Fruit fly (Drosophila melanogaster): Measurements from ENCODE around the gene CG32683.

Gene CG32683

dm6 chrX:10362557-10363366, 91.9 kb downstream of the CG32683 start (continued):
- TF ChIP-seq CG12744 (GFP tag; optimal IDR thresholded peaks at IDR 0.05) (no peak), dmrt99B (tag; optimal IDR thresholded peaks at IDR 0.05) (peak; percentile 43), stc (GFP tag; IDR thresholded peaks at IDR 0.05) (no peak), CG5245 (GFP tag; optimal IDR thresholded peaks at IDR 0.05) (no peak), z (GFP tag; IDR thresholded peaks at IDR 0.05) (no peak), esg (GFP tag; conservative IDR thresholded peaks at IDR 0.05) (no peak), seq (GFP tag; IDR thresholded peaks at IDR 0.05) (no peak), vnd (GFP tag; IDR thresholded peaks at IDR 0.05; ENCODE audit: partially characterized antibody) (no peak), Fer3 (tag; optimal IDR thresholded peaks at IDR 0.05) (no peak), Scr (GFP tag; IDR thresholded peaks at IDR 0.05; ENCODE audit: partially characterized antibody) (no peak), kah (GFP tag; optimal IDR thresholded peaks at IDR 0.05) (no peak), oc (tag; optimal IDR thresholded peaks at IDR 0.05) (no peak), scrt (GFP tag; optimal IDR thresholded peaks at IDR 0.05) (no peak), cg (GFP tag; optimal IDR thresholded peaks at IDR 0.05) (no peak), croc (GFP tag; conservative IDR thresholded peaks at IDR 0.05) (no peak), klu (GFP tag; IDR thresholded peaks at IDR 0.05) (no peak), HLH3B (GFP tag; IDR thresholded peaks at IDR 0.05) (no peak), wdn (GFP tag; IDR thresholded peaks at IDR 0.05) (no peak), al (GFP tag; IDR thresholded peaks at IDR 0.05) (no peak), chm (GFP tag; IDR thresholded peaks at IDR 0.05) (no peak), Gsc (GFP tag; IDR thresholded peaks at IDR 0.05) (no peak), emc (GFP tag; optimal IDR thresholded peaks at IDR 0.05) (no peak), nmo (GFP tag; optimal IDR thresholded peaks at IDR 0.05) (peak; percentile 52), CG2712 (tag; optimal IDR thresholded peaks at IDR 0.05) (peak; percentile 3), Med (GFP tag) (peak; percentile 78), sug (tag; optimal IDR thresholded peaks at IDR 0.05) (no peak), CG14860 (GFP tag; IDR thresholded peaks at IDR 0.05; ENCODE audit: partially characterized antibody) (no peak), Mes4 (GFP tag; optimal IDR thresholded peaks at IDR 0.05) (no peak), Doc3 (GFP tag; IDR thresholded peaks at IDR 0.05; ENCODE audit: partially characterized antibody) (no peak), h (optimal IDR thresholded peaks at IDR 0.05) (no peak), CG15073 (GFP tag; optimal IDR thresholded peaks at IDR 0.05) (no peak), gem (tag; optimal IDR thresholded peaks at IDR 0.05) (peak; percentile 44), ash1 (GFP tag; optimal IDR thresholded peaks at IDR 0.05) (no peak), ttk (GFP tag; IDR thresholded peaks at IDR 0.05) (no peak), br (optimal IDR thresholded peaks at IDR 0.05) (no peak), Ets97D (GFP tag; optimal IDR thresholded peaks at IDR 0.05) (no peak), Max (GFP tag; optimal IDR thresholded peaks at IDR 0.05) (no peak), zen2 (GFP tag; IDR thresholded peaks at IDR 0.05; ENCODE audit: partially characterized antibody) (no peak), lilli (GFP tag; optimal IDR thresholded peaks at IDR 0.05) (peak; percentile 26), Antp (GFP tag; optimal IDR thresholded peaks at IDR 0.05) (no peak), ase (GFP tag; IDR thresholded peaks at IDR 0.05) (no peak), CG17385 (GFP tag; optimal IDR thresholded peaks at IDR 0.05) (peak; percentile 11), CG30020 (tag; optimal IDR thresholded peaks at IDR 0.05) (no peak), ro (GFP tag; IDR thresholded peaks at IDR 0.05) (no peak), trh (GFP tag; optimal IDR thresholded peaks at IDR 0.05) (no peak), btn (GFP tag; optimal IDR thresholded peaks at IDR 0.05) (no peak), crc (GFP tag; optimal IDR thresholded peaks at IDR 0.05) (no peak), mirr (GFP tag; optimal IDR thresholded peaks at IDR 0.05) (no peak), CG14710 (tag; optimal IDR thresholded peaks at IDR 0.05) (peak; percentile 37), CG18262 (tag; optimal IDR thresholded peaks at IDR 0.05) (peak; percentile 62), Hr39 (optimal IDR thresholded peaks at IDR 0.05) (no peak), CG34422 (GFP tag; IDR thresholded peaks at IDR 0.05) (peak; percentile 33; the same call in 1 of the 3 replicates)

All from whole organism, embryonic.